Fruit fly (Drosophila melanogaster) Kc167 (cell line): ENCODE results near the gene Prosbeta4.

Experiments
- Myc ChIP-seq: fragments of >200 bp; optimal IDR thresholded peaks from 2 replicates; lab custom pipeline; 2017; ENCODE audit warnings: missing external identifiers
- Sin3A ChIP-seq: fragments of >200 bp; optimal IDR thresholded peaks from 2 replicates; lab custom pipeline; 2018; ENCODE audit warnings: missing external identifiers
- h ChIP-seq: fragments of >200 bp; optimal IDR thresholded peaks from 3 replicates; lab custom pipeline; 2018; ENCODE audit warnings: missing external identifiers
- insv ChIP-seq: fragments of >200 bp; optimal IDR thresholded peaks from 3 replicates; lab custom pipeline; 2018; ENCODE audit warnings: missing external identifiers
- psq ChIP-seq: fragments of >200 bp; optimal IDR thresholded peaks from 2 replicates; lab custom pipeline; 2017; ENCODE audit warnings: missing external identifiers
- ttk ChIP-seq: sonication (Bioruptor generic); optimal IDR thresholded peaks from 2 replicates; lab custom pipeline; 2017; ENCODE audit warnings: missing external identifiers

Gene Prosbeta4

dm6 chr2L:16687863-16688262 is 44.1 kb downstream of the Prosbeta4 start:
- TF ChIP-seq psq (lab: Kevin White, UChicago) = no peak

- TF ChIP-seq Myc (lab: Kevin White, UChicago) = no peak
- no peak for TF ChIP-seq h (lab: Kevin White, UChicago)
- TF ChIP-seq psq (lab: Kevin White, UChicago) = no peak
Observed at dm6 chr2L:16686412-16687043, 45.4 kb downstream of the Prosbeta4 start.

- TF ChIP-seq insv (lab: Kevin White, UChicago) (no peak), psq (lab: Kevin White, UChicago) (no peak), ttk (no peak), h (lab: Kevin White, UChicago) (no peak), Sin3A (lab: Kevin White, UChicago) (no peak), Myc (lab: Kevin White, UChicago) (no peak)
Observed at dm6 chr2L:16685612-16685912, 46.4 kb downstream of the Prosbeta4 start.

dm6 chr2L:16684908-16685611 is 46.9 kb downstream of the Prosbeta4 start:
- TF ChIP-seq ttk = no peak
- no peak for TF ChIP-seq h (lab: Kevin White, UChicago)
- TF ChIP-seq psq (lab: Kevin White, UChicago) = no peak
- no peak for TF ChIP-seq Sin3A (lab: Kevin White, UChicago)
- no peak for TF ChIP-seq Myc (lab: Kevin White, UChicago)
- TF ChIP-seq insv (lab: Kevin White, UChicago) = no peak

- TF ChIP-seq insv (lab: Kevin White, UChicago) (no peak), Myc (lab: Kevin White, UChicago) (no peak), ttk (no peak), psq (lab: Kevin White, UChicago) (no peak), h (lab: Kevin White, UChicago) (no peak), Sin3A (lab: Kevin White, UChicago) (no peak)
Observed at dm6 chr2L:16683958-16684877, 47.7 kb downstream of the Prosbeta4 start, which contains the start of gene CG31807. Gene CG31807, minus strand, starts transcription at chr2L:16684008.

dm6 chr2L:16682203-16682602 is 49.7 kb downstream of the Prosbeta4 start, which contains the start of gene CG33552:
Gene CG33552, plus strand, starts transcription at chr2L:16682503.
- TF ChIP-seq psq (lab: Kevin White, UChicago) (no peak), h (lab: Kevin White, UChicago) (no peak), insv (lab: Kevin White, UChicago) (no peak), Myc (lab: Kevin White, UChicago) (no peak), Sin3A (lab: Kevin White, UChicago) (no peak), ttk (no peak)
